Fruit fly (Drosophila melanogaster): ENCODE data around the gene CG12355.

DNA sequence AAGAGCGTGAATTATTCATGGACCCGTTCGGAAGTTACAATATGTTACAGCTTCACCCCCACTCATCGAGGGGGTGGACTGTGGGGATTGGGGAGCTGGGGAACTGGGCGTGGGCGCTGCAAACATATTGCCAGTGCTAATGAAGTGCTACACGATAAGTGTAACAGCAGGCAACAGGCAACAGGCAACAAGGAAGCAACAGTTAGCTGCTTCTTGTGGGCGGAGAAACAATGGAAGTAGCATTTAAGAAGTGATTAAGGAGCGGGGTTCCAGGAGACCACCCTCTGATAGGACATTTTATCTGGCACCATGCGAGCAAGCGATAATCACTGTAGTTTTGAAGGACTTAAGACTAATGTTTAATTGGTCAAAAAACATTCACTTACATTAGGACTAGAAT lies 45.9 kb upstream of the CG12355 start:
- TF ChIP-seq gl (tag; optimal IDR thresholded peaks at IDR 0.05) (no peak), D1 (tag; optimal IDR thresholded peaks at IDR 0.05) (no peak), Pif1B (GFP tag; optimal IDR thresholded peaks at IDR 0.05) (no peak), EcR (GFP tag; optimal IDR thresholded peaks at IDR 0.05) (no peak), fd96Ca (GFP tag; IDR thresholded peaks at IDR 0.05) (no peak), Pif1A (GFP tag; optimal IDR thresholded peaks at IDR 0.05) (no peak), CG15710 (tag; optimal IDR thresholded peaks at IDR 0.05) (no peak), Snoo (tag; optimal IDR thresholded peaks at IDR 0.05) (no peak), CG12605 (GFP tag; IDR thresholded peaks at IDR 0.05) (no peak), CG17806 (tag; optimal IDR thresholded peaks at IDR 0.05) (no peak), CG8159 (tag; optimal IDR thresholded peaks at IDR 0.05) (no peak), CG32121 (GFP tag; IDR thresholded peaks at IDR 0.05) (no peak), CG34367 (tag; optimal IDR thresholded peaks at IDR 0.05) (no peak)
